Worm (Caenorhabditis elegans) whole organism, late embryonic: ENCODE data around the gene vha-11.

ENCODE experiments used
- elt-2 ChIP-seq: sonication (generic microtip); optimal IDR thresholded peaks from 2 replicates; lab custom pipeline; 2016; ENCODE audit warnings: missing genetic modification reagents, missing genetic modification characterization, missing compliant biosample characterization
- fax-1 ChIP-seq: sonication (generic microtip); optimal IDR thresholded peaks from 2 replicates; lab custom pipeline; 2016; ENCODE audit warnings: missing genotype, missing genetic modification characterization, missing compliant biosample characterization

DNA sequence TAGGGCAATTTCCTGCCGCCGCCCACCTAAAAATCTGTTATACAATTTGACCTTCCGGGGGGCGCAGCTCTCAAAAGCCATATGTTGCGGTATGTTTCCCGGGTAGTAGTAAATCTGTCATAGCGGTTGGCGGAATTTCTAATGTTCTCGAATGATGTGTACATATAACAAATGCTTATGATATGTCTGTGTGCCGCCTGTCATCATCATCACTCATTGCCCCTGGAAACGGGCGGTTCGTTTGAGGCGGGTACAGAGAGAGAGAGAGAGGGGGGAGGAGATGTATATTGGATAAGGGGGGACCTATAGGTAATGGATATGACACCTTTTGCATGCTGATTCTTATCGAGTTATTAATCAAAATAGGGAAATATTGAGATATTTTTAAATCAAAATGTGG, 17.7 kb downstream of the vha-11 start:
- TF ChIP-seq elt-2 (tag; lab: Kevin White, UChicago): no peak
- no peak for TF ChIP-seq fax-1 (tag; lab: Kevin White, UChicago)
